Worm (Caenorhabditis elegans) whole organism, early embryonic: Measurements from ENCODE around the gene F25B5.6.

Experiments
- ama-1 ChIP-seq: fragments of 150-350 bp; optimal IDR thresholded peaks from 2 replicates; lab custom pipeline; 2014
- ceh-13 ChIP-seq: fragments of 200-800 bp; sonication (Bioruptor generic); optimal IDR thresholded peaks from 2 replicates; lab custom pipeline; 2018; ENCODE audit warnings: mild to moderate bottlenecking, missing genetic modification characterization, missing compliant biosample characterization
- hnd-1 ChIP-seq: sonication (generic microtip); optimal IDR thresholded peaks from 2 replicates; lab custom pipeline; 2016; ENCODE audit warnings: missing genetic modification characterization, missing compliant biosample characterization
- pes-1 ChIP-seq: fragments of 200-800 bp; sonication (Bioruptor generic); IDR thresholded peaks from 2 replicates; pipeline ENCODE4 v1.3.6; 2022; ENCODE audit warnings: missing genetic modification reagents, missing genetic modification characterization, missing compliant biosample characterization
- sea-1 ChIP-seq: fragments of 200-800 bp; sonication (Bioruptor generic); conservative IDR thresholded peaks from 2 replicates; pipeline ENCODE4 v1.3.6; 2022; ENCODE audit warnings: missing genetic modification characterization, missing compliant biosample characterization

DNA sequence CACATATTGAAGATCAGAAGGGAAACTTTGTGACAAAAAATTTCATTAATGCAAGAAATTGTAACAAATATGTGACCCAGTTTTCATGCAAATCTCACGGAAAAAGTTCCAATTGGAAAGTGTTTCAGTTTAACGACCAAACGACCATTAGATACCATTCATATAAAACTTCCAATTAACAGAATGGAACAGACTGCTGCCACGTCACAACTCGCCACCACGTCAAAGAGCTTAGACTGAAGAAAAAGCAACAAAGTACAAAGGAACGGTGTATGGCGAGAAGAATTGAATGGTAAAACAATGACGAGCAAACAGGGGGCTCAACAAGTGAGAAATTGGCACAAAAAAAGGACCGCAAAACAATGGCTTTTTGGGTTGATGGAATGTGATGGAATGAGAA is 36.8 kb upstream of the F25B5.6 start, which contains the start of gene T04C9.3:
- TF ChIP-seq hnd-1 (tag; lab: Kevin White, UChicago) (no peak), ceh-13 (no peak), ama-1 (lab: Kevin White, UChicago) (no peak), pes-1 (GFP tag; lab: Robert Waterston, UW) (no peak), sea-1 (GFP tag; lab: Robert Waterston, UW) (no peak)
